Worm (Caenorhabditis elegans) whole organism, L4 larva: ENCODE measurements around the gene gst-29.

ENCODE experiments used
- D1046.2 ChIP-seq: fragments of 200-800 bp; sonication (Bioruptor generic); IDR thresholded peaks from 2 replicates; pipeline ENCODE4 v1.3.6; 2022; ENCODE audit warnings: missing genetic modification characterization, missing compliant biosample characterization
- F44E2.7 ChIP-seq: fragments of 200-800 bp; sonication (Bioruptor generic); IDR thresholded peaks from 2 replicates; pipeline ENCODE4 v2.1.2; 2022; ENCODE audit warnings: missing genetic modification characterization, missing compliant biosample characterization
- T20F7.1 ChIP-seq: fragments of 200-800 bp; sonication (Bioruptor generic); optimal IDR thresholded peaks from 2 replicates; lab custom pipeline; 2018; ENCODE audit warnings: mild to moderate bottlenecking, missing genetic modification characterization, missing compliant biosample characterization
- T26A8.4 ChIP-seq: fragments of 200-800 bp; sonication (Bioruptor generic); IDR thresholded peaks from 2 replicates; pipeline ENCODE4 v1.3.6; 2022; ENCODE audit warnings: missing genetic modification characterization, missing compliant biosample characterization
- Y48G9A.11 ChIP-seq: fragments of 200-800 bp; sonication (Bioruptor generic); IDR thresholded peaks from 2 replicates; pipeline ENCODE4 v1.3.6; 2022; ENCODE audit warnings: missing genetic modification reagents, missing genetic modification characterization, missing compliant biosample characterization
- ceh-20 ChIP-seq: fragments of 200-800 bp; sonication (Bioruptor generic); IDR thresholded peaks from 2 replicates; pipeline ENCODE4 v1.3.6; 2022; ENCODE audit warnings: missing genetic modification reagents, missing genetic modification characterization, missing compliant biosample characterization
- daf-16 ChIP-seq, 3 experiments: sonication (generic microtip); optimal IDR thresholded peaks; 2 replicates each; lab custom pipeline; 2016 to 2017; ENCODE audit warnings: missing genetic modification characterization in 3 of 3, missing genetic modification reagents in 3 of 3, mild to moderate bottlenecking in 2 of 3, missing compliant biosample characterization in 2 of 3, missing biosample characterization in 1 of 3, moderate library complexity in 1 of 3
- dmd-6 ChIP-seq: fragments of 200-800 bp; sonication (Bioruptor generic); IDR thresholded peaks from 2 replicates; pipeline ENCODE4 v1.3.6; 2022; ENCODE audit warnings: missing genetic modification reagents, missing genetic modification characterization, missing compliant biosample characterization
- dpl-1 ChIP-seq: fragments of 150-350 bp; optimal IDR thresholded peaks from 2 replicates; lab custom pipeline; 2014; ENCODE audit warnings: missing biosample characterization, missing genetic modification reagents, missing genetic modification characterization
- dve-1 ChIP-seq: sonication (generic microtip); optimal IDR thresholded peaks from 2 replicates; lab custom pipeline; 2017; ENCODE audit warnings: antibody characterized with exemption, mild to moderate bottlenecking, missing genetic modification characterization, missing compliant biosample characterization; ENCODE audit not compliant: insufficient read depth
- egl-43 ChIP-seq: fragments of 200-800 bp; sonication (Bioruptor generic); IDR thresholded peaks from 2 replicates; pipeline ENCODE4 v1.3.6; 2022; ENCODE audit warnings: missing genetic modification reagents, missing genetic modification characterization, missing compliant biosample characterization
- hmg-1.1 ChIP-seq: fragments of 200-800 bp; sonication (Bioruptor generic); IDR thresholded peaks from 2 replicates; pipeline ENCODE4 v1.3.6; 2022; ENCODE audit warnings: missing genetic modification reagents, missing genetic modification characterization, missing compliant biosample characterization
- lin-13 ChIP-seq: fragments of 150-350 bp; optimal IDR thresholded peaks from 2 replicates; lab custom pipeline; 2014; ENCODE audit warnings: missing biosample characterization, missing genetic modification reagents, missing genetic modification characterization
- lin-38 ChIP-seq: fragments of 200-800 bp; sonication (Bioruptor generic); IDR thresholded peaks from 2 replicates; pipeline ENCODE4 v1.3.6; 2022; ENCODE audit warnings: missing genetic modification reagents, missing genetic modification characterization, missing compliant biosample characterization
- lsy-2 ChIP-seq, 2 experiments: fragments of 150-350 bp in 1 of 2; sonication (generic microtip) in 1 of 2; optimal IDR thresholded peaks; 2 replicates each; lab custom pipeline; 2014 to 2017; ENCODE audit warnings: missing biosample characterization in 2 of 2, missing genetic modification characterization in 2 of 2
- madf-9 ChIP-seq: fragments of 200-800 bp; sonication (Bioruptor generic); conservative IDR thresholded peaks from 2 replicates; pipeline ENCODE4 v1.3.6; 2022; ENCODE audit warnings: missing genetic modification reagents, missing genetic modification characterization, missing compliant biosample characterization
- mep-1 ChIP-seq: fragments of 150-350 bp; sonication (generic microtip); optimal IDR thresholded peaks from 3 replicates; lab custom pipeline; 2014; ENCODE audit warnings: missing biosample characterization, missing genetic modification characterization
- mes-2 ChIP-seq: sonication (generic microtip); optimal IDR thresholded peaks from 2 replicates; lab custom pipeline; 2016; ENCODE audit warnings: missing genotype, mild to moderate bottlenecking, missing genetic modification characterization, missing compliant biosample characterization; ENCODE audit not compliant: poor library complexity, severe bottlenecking
- nhr-25 ChIP-seq: sonication (generic microtip); optimal IDR thresholded peaks from 2 replicates; lab custom pipeline; 2017; ENCODE audit warnings: missing genetic modification characterization, mild to moderate bottlenecking, missing compliant biosample characterization, antibody characterized with exemption, moderate library complexity, borderline replicate concordance; ENCODE audit not compliant: insufficient read depth
- nhr-28 ChIP-seq: fragments of 150-350 bp; optimal IDR thresholded peaks from 2 replicates; lab custom pipeline; 2014; ENCODE audit warnings: missing biosample characterization, missing genetic modification characterization
- nhr-77 ChIP-seq: fragments of 150-350 bp; optimal IDR thresholded peaks from 2 replicates; lab custom pipeline; 2014; ENCODE audit warnings: missing biosample characterization, missing genetic modification characterization
- pha-4 ChIP-seq, 2 experiments: fragments of 150-350 bp in 1 of 2; fragments of 200-800 bp in 1 of 2; sonication (Bioruptor generic) in 1 of 2; IDR thresholded peaks in 1 of 2; optimal IDR thresholded peaks in 1 of 2; 2 replicates each; pipeline versions ENCODE4 v1.3.6 to Lab custom; 2014 to 2022; ENCODE audit warnings: missing genetic modification characterization in 2 of 2, missing genetic modification reagents in 2 of 2, missing biosample characterization in 1 of 2, missing compliant biosample characterization in 1 of 2
- php-3 ChIP-seq: fragments of 200-800 bp; sonication (Bioruptor generic); IDR thresholded peaks from 2 replicates; pipeline ENCODE4 v1.3.6; 2022; ENCODE audit warnings: missing genetic modification reagents, missing genetic modification characterization, missing compliant biosample characterization
- rbr-2 ChIP-seq: sonication (generic microtip); optimal IDR thresholded peaks from 2 replicates; lab custom pipeline; 2016; ENCODE audit warnings: missing genotype, missing genetic modification characterization, missing compliant biosample characterization
- spr-1 ChIP-seq: sonication (generic microtip); optimal IDR thresholded peaks from 2 replicates; lab custom pipeline; 2016; ENCODE audit warnings: mild to moderate bottlenecking, missing genetic modification characterization, missing compliant biosample characterization
- spr-3 ChIP-seq: fragments of 200-800 bp; sonication (Bioruptor generic); optimal IDR thresholded peaks from 2 replicates; lab custom pipeline; 2018; ENCODE audit warnings: mild to moderate bottlenecking, missing genetic modification characterization, missing compliant biosample characterization

The gst-29 gene

DNA sequence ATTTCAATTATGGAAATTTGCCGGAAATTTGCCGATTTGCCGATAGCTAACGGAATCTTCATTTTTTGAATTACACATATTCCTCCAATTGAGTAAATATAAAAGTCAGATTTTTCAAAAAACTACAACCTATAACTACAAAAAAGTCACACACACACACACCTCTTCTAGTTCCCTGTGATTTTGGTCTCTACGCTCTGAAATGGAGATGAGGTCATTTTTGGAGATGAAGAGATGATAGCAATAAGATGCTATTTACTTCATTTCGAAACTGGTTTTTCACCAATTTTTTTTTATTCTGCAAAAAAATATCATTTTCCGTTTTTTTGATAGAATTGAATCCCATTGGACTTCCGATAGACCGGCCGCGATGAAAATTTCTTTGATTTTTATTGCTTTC lies 45.5 kb downstream of the gst-29 start, which contains the start of gene Y53F4B.23:
TSS of gene Y53F4B.23 (plus strand) at position 312 of the 400 bp plus-strand sequence.
- TF ChIP-seq madf-9 (no peak), nhr-28 (peak; percentile 93)

- TF ChIP-seq pha-4 (GFP tag; IDR thresholded peaks at IDR 0.05; lab: Robert Waterston, UW) = no peak
- TF ChIP-seq pha-4 (tag; optimal IDR thresholded peaks at IDR 0.05; lab: Kevin White, UChicago) = peak; percentile 65
- peak; percentile 19 to 68 for TF ChIP-seq lsy-2 (tag; optimal IDR thresholded peaks at IDR 0.05; lab: Kevin White, UChicago)
- TF ChIP-seq D1046.2 = no peak
- peak; percentile 68 for TF ChIP-seq mep-1 (tag; lab: Kevin White, UChicago)
- TF ChIP-seq php-3 (GFP tag; lab: Robert Waterston, UW) = no peak
- no peak for TF ChIP-seq daf-16 (GFP tag; optimal IDR thresholded peaks at IDR 0.05; lab: Kevin White, UChicago)
- peak; percentile 9 for TF ChIP-seq daf-16 (tag; optimal IDR thresholded peaks at IDR 0.05; lab: Kevin White, UChicago)
- TF ChIP-seq lin-38 = peak; percentile 32; the same call in 1 of the 2 replicates
- peak; percentile 27 for TF ChIP-seq nhr-25 (tag; lab: Kevin White, UChicago)
- no peak for TF ChIP-seq F44E2.7 (GFP tag; lab: Robert Waterston, UW)
- 0 out of 2 replicates have a peak, but pooled peaks have one; percentile 10 for TF ChIP-seq T26A8.4 (GFP tag; lab: Robert Waterston, UW)
- peak; percentile 68 for TF ChIP-seq nhr-28
- peak; percentile 57 for TF ChIP-seq dpl-1
- peak; percentile 89 for TF ChIP-seq T20F7.1 (GFP tag; lab: Kevin White, UChicago)
- peak; percentile 24 for TF ChIP-seq nhr-77 (tag; lab: Kevin White, UChicago)
- peak; percentile 92 for TF ChIP-seq spr-1 (tag; lab: Kevin White, UChicago)
- peak; percentile 80 for TF ChIP-seq Y48G9A.11 (GFP tag; lab: Robert Waterston, UW)
- TF ChIP-seq dve-1 (tag; lab: Kevin White, UChicago) = peak; percentile 42
- TF ChIP-seq lin-13 = peak; percentile 42
- peak; percentile 14 for TF ChIP-seq rbr-2 (tag; lab: Kevin White, UChicago)
- peak; percentile 92 for TF ChIP-seq spr-3 (GFP tag; lab: Kevin White, UChicago)
- no peak for TF ChIP-seq egl-43 (GFP tag; lab: Robert Waterston, UW)
- peak; percentile 60 for TF ChIP-seq hmg-1.1 (GFP tag; lab: Robert Waterston, UW)
- TF ChIP-seq mes-2 (tag; lab: Kevin White, UChicago) = peak; percentile 67
- TF ChIP-seq ceh-20 = no peak
- TF ChIP-seq dmd-6 (GFP tag; lab: Robert Waterston, UW) = 0 out of 2 replicates have a peak, but pooled peaks have one; percentile 7
- TF ChIP-seq, all 104 proteins: peak for 20
These were observed 49.9 kb downstream of the gst-29 start, which contains the start of gene arp-1 for ce11 chrII:15119537-15120360. TSS of gene arp-1 (plus strand) at chrII:15120301.
